Fruit fly (Drosophila melanogaster) whole organism, embryonic: ENCODE results near the gene CG13359.

ENCODE experiments used
- Ada2b ChIP-seq: fragments of 200-800 bp; sonication (Bioruptor generic); IDR thresholded peaks from 2 replicates; pipeline ENCODE4 v1.3.6; 2022; ENCODE audit warnings: missing biosample characterization, missing genetic modification characterization
- Aef1 ChIP-seq: fragments of 200-800 bp; sonication (Bioruptor generic); IDR thresholded peaks from 3 replicates; pipeline ENCODE4 v1.3.6; 2022; ENCODE audit warnings: missing biosample characterization, missing genetic modification characterization
- Awh ChIP-seq: fragments of 200-800 bp; sonication (Bioruptor generic); IDR thresholded peaks from 2 replicates; pipeline ENCODE4, ENCODE4 v1.3.6; 2022; ENCODE audit warnings: missing biosample characterization, missing genetic modification characterization
- B-H1 ChIP-seq: fragments of 200-800 bp; sonication (Bioruptor generic); IDR thresholded peaks from 3 replicates; pipeline ENCODE4 v1.3.6; 2022; ENCODE audit warnings: missing biosample characterization, missing genetic modification characterization
- B-H2 ChIP-seq: fragments of 200-800 bp; sonication (Bioruptor generic); optimal IDR thresholded peaks from 2 replicates; lab custom pipeline; 2018; ENCODE audit warnings: missing biosample characterization, mild to moderate bottlenecking, missing genetic modification characterization
- Bdp1 ChIP-seq: fragments of 200-800 bp; sonication (Bioruptor generic); optimal IDR thresholded peaks from 3 replicates; lab custom pipeline; 2016; ENCODE audit warnings: missing biosample characterization, missing genetic modification characterization
- Bgb ChIP-seq: fragments of 200-800 bp; sonication (Bioruptor generic); IDR thresholded peaks from 2 replicates; pipeline ENCODE4 v1.3.6; 2022; ENCODE audit warnings: missing biosample characterization, missing genetic modification characterization; ENCODE audit not compliant: partially characterized antibody
- CG1024 ChIP-seq: fragments of 200-800 bp; sonication (Bioruptor generic); IDR thresholded peaks from 2 replicates; pipeline ENCODE4 v1.3.6; 2022; ENCODE audit warnings: missing biosample characterization, missing genetic modification characterization
- CG10267 ChIP-seq: fragments of 200-800 bp; sonication (Bioruptor generic); optimal IDR thresholded peaks from 2 replicates; lab custom pipeline; 2018; ENCODE audit warnings: missing biosample characterization, mild to moderate bottlenecking, missing genetic modification characterization, moderate library complexity
- CG10543 ChIP-seq: fragments of 200-800 bp; sonication (Bioruptor generic); optimal IDR thresholded peaks from 3 replicates; lab custom pipeline; 2017; ENCODE audit warnings: missing biosample characterization, mild to moderate bottlenecking, missing genetic modification characterization, moderate library complexity
- CG13624 ChIP-seq: fragments of 200-800 bp; sonication (Bioruptor generic); optimal IDR thresholded peaks from 2 replicates; lab custom pipeline; 2016; ENCODE audit warnings: missing biosample characterization, missing genetic modification characterization
- CG1602 ChIP-seq: fragments of 200-800 bp; sonication (Bioruptor generic); optimal IDR thresholded peaks from 3 replicates; lab custom pipeline; 2016; ENCODE audit warnings: missing biosample characterization, missing genetic modification characterization
- CG17802 ChIP-seq: fragments of 200-800 bp; sonication (Bioruptor generic); optimal IDR thresholded peaks from 2 replicates; lab custom pipeline; 2018; ENCODE audit warnings: missing biosample characterization, mild to moderate bottlenecking, missing genetic modification characterization, moderate library complexity
- CG2129 ChIP-seq: fragments of 200-800 bp; sonication (Bioruptor generic); IDR thresholded peaks from 2 replicates; pipeline ENCODE4 v1.3.6; 2022; ENCODE audit warnings: missing biosample characterization, missing genetic modification characterization; ENCODE audit not compliant: partially characterized antibody
- CG2875 ChIP-seq: fragments of 200-800 bp; sonication (Bioruptor generic); optimal IDR thresholded peaks from 2 replicates; lab custom pipeline; 2017; ENCODE audit warnings: missing biosample characterization, mild to moderate bottlenecking, missing genetic modification characterization, missing genetic modification reagents
- CG30403 ChIP-seq: fragments of 200-800 bp; sonication (Bioruptor generic); optimal IDR thresholded peaks from 3 replicates; lab custom pipeline; 2016; ENCODE audit warnings: missing biosample characterization, missing genetic modification characterization
- CG31388 ChIP-seq: fragments of 200-800 bp; sonication (Bioruptor generic); optimal IDR thresholded peaks from 2 replicates; lab custom pipeline; 2016; ENCODE audit warnings: missing biosample characterization, missing genetic modification characterization
- CG34422 ChIP-seq: fragments of 200-800 bp; sonication (Bioruptor generic); IDR thresholded peaks from 3 replicates; pipeline ENCODE4 v1.3.6; 2022; ENCODE audit warnings: missing biosample characterization, missing genetic modification characterization
- CG3847 ChIP-seq: fragments of 200-800 bp; sonication (Bioruptor generic); IDR thresholded peaks from 2 replicates; pipeline ENCODE4 v1.3.6; 2022; ENCODE audit warnings: missing biosample characterization, missing genetic modification characterization
- CG4424 ChIP-seq: fragments of 200-800 bp; sonication (Bioruptor generic); optimal IDR thresholded peaks from 3 replicates; lab custom pipeline; 2016; ENCODE audit warnings: missing biosample characterization, missing genetic modification characterization
- CG4820 ChIP-seq: fragments of 200-800 bp; sonication (Bioruptor generic); optimal IDR thresholded peaks from 3 replicates; lab custom pipeline; 2016; ENCODE audit warnings: missing biosample characterization, missing genetic modification characterization
- CG8388 ChIP-seq: fragments of 200-800 bp; sonication (Bioruptor generic); optimal IDR thresholded peaks from 2 replicates; lab custom pipeline; 2019; ENCODE audit warnings: missing biosample characterization, mild to moderate bottlenecking, missing genetic modification characterization, moderate library complexity
- Chrac-16 ChIP-seq: fragments of 200-800 bp; sonication (Bioruptor generic); optimal IDR thresholded peaks from 3 replicates; lab custom pipeline; 2016; ENCODE audit warnings: missing biosample characterization, missing genetic modification characterization
- D19B ChIP-seq: fragments of 200-800 bp; sonication (Bioruptor generic); optimal IDR thresholded peaks from 2 replicates; lab custom pipeline; 2017; ENCODE audit warnings: missing biosample characterization, mild to moderate bottlenecking, missing genetic modification characterization
- Dad ChIP-seq: fragments of 200-800 bp; sonication (Bioruptor generic); optimal IDR thresholded peaks from 3 replicates; lab custom pipeline; 2016; ENCODE audit warnings: missing biosample characterization, missing genetic modification characterization
- Doc3 ChIP-seq: fragments of 200-800 bp; sonication (Bioruptor generic); IDR thresholded peaks from 3 replicates; pipeline ENCODE4 v1.3.6; 2022; ENCODE audit warnings: missing biosample characterization, missing genetic modification characterization; ENCODE audit not compliant: partially characterized antibody
- Ets65A ChIP-seq: fragments of 200-800 bp; sonication (Bioruptor generic); peaks from one replicate; lab custom pipeline; 2016; ENCODE audit warnings: missing biosample characterization, missing genetic modification characterization
- Fer1 ChIP-seq: fragments of 200-800 bp; sonication (Bioruptor generic); optimal IDR thresholded peaks from 2 replicates; lab custom pipeline; 2017; ENCODE audit warnings: missing biosample characterization, mild to moderate bottlenecking, missing genetic modification characterization
- Hr39 ChIP-seq: fragments of >200 bp; optimal IDR thresholded peaks from 2 replicates; lab custom pipeline; 2017
- Hsf ChIP-seq: fragments of 200-800 bp; sonication (Bioruptor generic); optimal IDR thresholded peaks from 3 replicates; lab custom pipeline; 2016; ENCODE audit warnings: missing biosample characterization, missing genetic modification characterization
- Mad ChIP-seq: fragments of 200-800 bp; sonication (Bioruptor generic); optimal IDR thresholded peaks from 2 replicates; lab custom pipeline; 2016; ENCODE audit warnings: missing biosample characterization, missing genetic modification characterization
- NK7.1 ChIP-seq: fragments of 200-800 bp; sonication (Bioruptor generic); optimal IDR thresholded peaks from 3 replicates; lab custom pipeline; 2016; ENCODE audit warnings: missing biosample characterization, missing genetic modification characterization
- Oaz ChIP-seq: fragments of 200-800 bp; sonication (Bioruptor generic); IDR thresholded peaks from 2 replicates; pipeline ENCODE4 v1.3.6; 2022; ENCODE audit warnings: missing biosample characterization, missing genetic modification characterization
- bsh ChIP-seq, 2 experiments: fragments of 200-800 bp; sonication (Bioruptor generic); optimal IDR thresholded peaks; 2 replicates each; lab custom pipeline; 2017 to 2018; ENCODE audit warnings: mild to moderate bottlenecking in 2 of 2, missing biosample characterization in 2 of 2, missing genetic modification characterization in 2 of 2, moderate library complexity in 1 of 2
- caup ChIP-seq: fragments of 200-800 bp; sonication (Bioruptor generic); optimal IDR thresholded peaks from 3 replicates; lab custom pipeline; 2017; ENCODE audit warnings: missing biosample characterization, mild to moderate bottlenecking, missing genetic modification characterization, moderate library complexity; ENCODE audit not compliant: severe bottlenecking
- dimm ChIP-seq: fragments of 200-800 bp; sonication (Bioruptor generic); IDR thresholded peaks from 2 replicates; pipeline ENCODE4 v1.3.6; 2022; ENCODE audit warnings: missing biosample characterization, missing genetic modification characterization
- dysf ChIP-seq: fragments of 200-800 bp; sonication (Bioruptor generic); IDR thresholded peaks from 3 replicates; pipeline ENCODE4 v1.3.6; 2022; ENCODE audit warnings: missing biosample characterization, missing genetic modification characterization
- en ChIP-seq: fragments of 200-800 bp; sonication (Bioruptor generic); optimal IDR thresholded peaks from 2 replicates; lab custom pipeline; 2016; ENCODE audit warnings: missing biosample characterization, missing genetic modification characterization
- exex ChIP-seq: fragments of 200-800 bp; sonication (Bioruptor generic); optimal IDR thresholded peaks from 4 replicates; lab custom pipeline; 2018; ENCODE audit warnings: missing biosample characterization, mild to moderate bottlenecking, missing genetic modification characterization, moderate library complexity
- fu2 ChIP-seq: fragments of 200-800 bp; sonication (Bioruptor generic); optimal IDR thresholded peaks from 2 replicates; lab custom pipeline; 2016; ENCODE audit warnings: missing biosample characterization, missing genetic modification characterization
- gsb-n ChIP-seq: fragments of 200-800 bp; sonication (Bioruptor generic); optimal IDR thresholded peaks from 3 replicates; lab custom pipeline; 2018; ENCODE audit warnings: missing biosample characterization, mild to moderate bottlenecking, missing genetic modification characterization
- klu ChIP-seq: fragments of 200-800 bp; sonication (Bioruptor generic); IDR thresholded peaks from 2 replicates; pipeline ENCODE4 v1.3.6; 2022; ENCODE audit warnings: missing biosample characterization, missing genetic modification characterization
- lov ChIP-seq, 2 experiments: fragments of 200-800 bp in 1 of 2; fragments of >200 bp in 1 of 2; sonication (Bioruptor generic) in 1 of 2; IDR thresholded peaks in 1 of 2; optimal IDR thresholded peaks in 1 of 2; 2 replicates in 1 of 2; 3 replicates in 1 of 2; pipeline versions ENCODE4 v1.3.6 to Lab custom; 2017 to 2022; ENCODE audit warnings: missing biosample characterization in 1 of 2, missing genetic modification characterization in 1 of 2
- mirr ChIP-seq: fragments of 200-800 bp; sonication (Bioruptor generic); optimal IDR thresholded peaks from 3 replicates; lab custom pipeline; 2018; ENCODE audit warnings: missing biosample characterization, mild to moderate bottlenecking, missing genetic modification characterization
- nerfin-2 ChIP-seq: fragments of 200-800 bp; sonication (Bioruptor generic); IDR thresholded peaks from 2 replicates; pipeline ENCODE4 v1.3.6; 2022; ENCODE audit warnings: missing biosample characterization, missing genetic modification characterization; ENCODE audit not compliant: partially characterized antibody
- pfk ChIP-seq: fragments of 200-800 bp; sonication (Bioruptor generic); optimal IDR thresholded peaks from 2 replicates; lab custom pipeline; 2018; ENCODE audit warnings: missing biosample characterization, mild to moderate bottlenecking, missing genetic modification characterization, moderate library complexity
- prd ChIP-seq, 3 experiments: fragments of >200 bp in 2 of 3; fragments of 200-800 bp in 1 of 3; sonication (Bioruptor generic) in 1 of 3; optimal IDR thresholded peaks in 2 of 3; IDR thresholded peaks in 1 of 3; 2 replicates in 2 of 3; 3 replicates in 1 of 3; pipeline versions ENCODE4 v1.3.6 to Lab custom; 2017 to 2022; ENCODE audit warnings: missing biosample characterization in 1 of 3, missing genetic modification characterization in 1 of 3
- salm ChIP-seq: fragments of 200-800 bp; sonication (Bioruptor generic); optimal IDR thresholded peaks from 2 replicates; lab custom pipeline; 2018; ENCODE audit warnings: missing biosample characterization, mild to moderate bottlenecking, missing genetic modification characterization
- tx ChIP-seq: fragments of 200-800 bp; sonication (Bioruptor generic); optimal IDR thresholded peaks from 2 replicates; lab custom pipeline; 2016; ENCODE audit warnings: missing biosample characterization, missing genetic modification characterization
- unpg ChIP-seq: fragments of 200-800 bp; sonication (Bioruptor generic); optimal IDR thresholded peaks from 3 replicates; lab custom pipeline; 2018; ENCODE audit warnings: missing biosample characterization, mild to moderate bottlenecking, missing genetic modification characterization, moderate library complexity

Gene CG13359

DNA sequence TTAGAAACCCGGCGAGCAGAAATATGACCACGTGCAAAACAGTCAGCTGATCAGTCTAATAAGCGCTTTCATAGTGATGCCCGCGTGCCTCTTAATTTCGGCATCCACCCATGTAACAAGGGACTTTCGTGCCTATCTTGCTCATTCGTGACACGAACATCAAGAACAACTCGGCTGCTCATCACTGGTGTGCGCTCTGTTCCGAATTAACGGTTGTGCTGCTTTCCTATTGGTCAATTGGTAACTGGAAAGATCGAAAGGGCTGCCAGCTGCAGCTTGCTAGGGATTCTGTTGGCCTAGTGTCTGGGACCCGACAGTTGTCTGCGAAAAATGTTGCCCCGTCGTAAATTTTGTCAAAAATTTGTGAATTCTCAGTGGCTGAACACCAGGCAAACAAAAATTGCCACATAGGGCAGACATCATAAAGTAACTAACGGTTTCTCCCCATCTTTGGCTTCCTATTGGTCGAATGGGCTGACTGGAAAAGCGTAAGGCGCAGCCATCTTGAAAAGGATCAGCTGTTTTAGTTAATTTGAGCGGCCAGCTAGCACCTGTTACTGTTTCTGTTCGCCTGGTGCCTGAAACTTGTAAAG is 6.8 kb downstream of the CG13359 start (continued):
- TF ChIP-seq mirr (GFP tag; lab: Kevin White, UChicago) (peak; percentile 30), CG1602 (GFP tag; lab: Kevin White, UChicago) (no peak), klu (GFP tag; lab: Robert Waterston, UW) (no peak), en (GFP tag; lab: Kevin White, UChicago) (no peak), lov (optimal IDR thresholded peaks at IDR 0.05; lab: Kevin White, UChicago) (no peak), lov (GFP tag; IDR thresholded peaks at IDR 0.05; lab: Robert Waterston, UW) (no peak), Chrac-16 (GFP tag; lab: Kevin White, UChicago) (no peak), dysf (peak; percentile 25; the same call in 1 of the 3 replicates), Mad (GFP tag; lab: Kevin White, UChicago) (peak; percentile 25), CG10267 (tag; lab: Kevin White, UChicago) (peak; percentile 26), B-H1 (GFP tag; lab: Robert Waterston, UW) (no peak), CG17802 (tag; lab: Kevin White, UChicago) (no peak), CG4424 (GFP tag; lab: Kevin White, UChicago) (peak; percentile 3), Hr39 (lab: Kevin White, UChicago) (no peak), Hsf (GFP tag; lab: Kevin White, UChicago) (no peak), CG8388 (no peak), Oaz (no peak), dimm (GFP tag; lab: Robert Waterston, UW) (no peak), CG31388 (no peak), CG2875 (no peak), exex (tag; lab: Kevin White, UChicago) (peak; percentile 12), prd (optimal IDR thresholded peaks at IDR 0.05; lab: Kevin White, UChicago) (no peak), prd (GFP tag; IDR thresholded peaks at IDR 0.05; lab: Robert Waterston, UW) (no peak), Ets65A (GFP tag; lab: Kevin White, UChicago) (peak; percentile 50), CG1024 (GFP tag; lab: Robert Waterston, UW) (no peak), Fer1 (GFP tag; lab: Kevin White, UChicago) (peak; percentile 5), CG13624 (GFP tag; lab: Kevin White, UChicago) (peak; percentile 10), fu2 (GFP tag; lab: Kevin White, UChicago) (no peak), CG10543 (peak; percentile 55), unpg (GFP tag; lab: Kevin White, UChicago) (no peak), bsh (GFP tag; optimal IDR thresholded peaks at IDR 0.05; lab: Kevin White, UChicago) (peak in 1 of 2 experiments; percentile 1), nerfin-2 (GFP tag; lab: Robert Waterston, UW) (peak; percentile 61; the same call in 1 of the 2 replicates), CG2129 (GFP tag; lab: Robert Waterston, UW) (peak; percentile 97), Awh (GFP tag; lab: Robert Waterston, UW) (no peak), Bgb (GFP tag; lab: Robert Waterston, UW) (peak; percentile 95), Aef1 (GFP tag; lab: Robert Waterston, UW) (no peak), CG4820 (no peak), Dad (GFP tag; lab: Kevin White, UChicago) (no peak), Doc3 (GFP tag; lab: Robert Waterston, UW) (peak; percentile 99), Ada2b (GFP tag; lab: Robert Waterston, UW) (no peak), gsb-n (tag; lab: Kevin White, UChicago) (peak; percentile 21), salm (no peak), NK7.1 (GFP tag; lab: Kevin White, UChicago) (no peak), pfk (GFP tag; lab: Kevin White, UChicago) (no peak), B-H2 (GFP tag; lab: Kevin White, UChicago) (peak; percentile 47), tx (GFP tag; lab: Kevin White, UChicago) (no peak), CG30403 (GFP tag; lab: Kevin White, UChicago) (no peak), caup (no peak), D19B (GFP tag; lab: Kevin White, UChicago) (no peak), Bdp1 (GFP tag; lab: Kevin White, UChicago) (no peak), CG34422 (GFP tag; lab: Robert Waterston, UW) (no peak), CG3847 (GFP tag; lab: Robert Waterston, UW) (0 out of 2 replicates have a peak, but pooled peaks have one; percentile 23)
